Fruit fly (Drosophila melanogaster): ENCODE results near the gene PIG-F.

Gene PIG-F

DNA sequence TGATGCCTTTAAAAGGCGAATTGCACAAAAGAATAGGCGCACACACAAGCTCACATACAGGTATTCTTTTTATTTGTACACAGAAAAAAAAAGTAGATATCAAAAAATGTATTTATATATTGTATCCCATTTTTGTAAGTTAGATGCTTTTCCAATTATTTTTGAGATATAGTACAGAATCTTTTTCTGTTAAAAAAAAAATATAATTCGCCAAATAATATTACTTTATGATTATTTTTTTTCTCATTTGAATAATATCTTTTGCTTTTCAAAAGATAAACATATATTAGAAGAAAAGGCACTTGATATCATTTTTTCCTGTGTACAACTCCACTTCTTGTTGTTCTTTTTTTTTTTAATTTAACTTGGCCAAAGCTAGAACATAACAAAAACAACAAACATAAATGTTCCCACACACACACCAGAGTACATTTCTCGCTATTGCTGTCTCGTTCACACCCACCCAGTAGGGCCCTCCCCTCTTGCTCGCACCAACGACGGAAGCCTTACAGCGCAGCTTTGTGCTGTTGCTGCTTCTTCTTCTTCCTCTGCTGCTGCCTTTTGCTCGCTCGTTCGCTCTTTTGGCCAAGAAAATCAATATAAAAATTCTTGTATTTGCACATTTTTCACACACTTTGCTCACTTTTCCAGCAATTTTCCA lies 22.7 kb downstream of the PIG-F start (continued):
- TF ChIP-seq inv (GFP tag; IDR thresholded peaks at IDR 0.05; ENCODE audit: partially characterized antibody) (no peak), NFAT (GFP tag; IDR thresholded peaks at IDR 0.05) (0 out of 2 replicates have a peak, but pooled peaks have one; percentile 48), CG4328 (GFP tag; optimal IDR thresholded peaks at IDR 0.05) (no peak), CG3726 (GFP tag; IDR thresholded peaks at IDR 0.05) (no peak), ems (GFP tag; optimal IDR thresholded peaks at IDR 0.05) (no peak), D (optimal IDR thresholded peaks at IDR 0.05) (no peak), D (GFP tag; optimal IDR thresholded peaks at IDR 0.05) (peak; percentile 64), CG4854 (GFP tag; optimal IDR thresholded peaks at IDR 0.05) (no peak), CG13123 (GFP tag; optimal IDR thresholded peaks at IDR 0.05) (peak; percentile 18), CG10543 (GFP tag; optimal IDR thresholded peaks at IDR 0.05) (peak; percentile 48), HLH4C (GFP tag; IDR thresholded peaks at IDR 0.05; ENCODE audit: partially characterized antibody) (no peak), CG8924 (tag; optimal IDR thresholded peaks at IDR 0.05) (peak; percentile 60), CG18476 (GFP tag; optimal IDR thresholded peaks at IDR 0.05) (peak; percentile 35), Dfd (GFP tag; optimal IDR thresholded peaks at IDR 0.05) (no peak), CG10366 (GFP tag; IDR thresholded peaks at IDR 0.05) (no peak), CG9932 (GFP tag; IDR thresholded peaks at IDR 0.05) (peak; percentile 79), gsb-n (tag; optimal IDR thresholded peaks at IDR 0.05) (peak; percentile 83), CG32772 (GFP tag; IDR thresholded peaks at IDR 0.05) (peak; percentile 73), CG18599 (GFP tag; optimal IDR thresholded peaks at IDR 0.05) (peak; percentile 84), Fer1 (GFP tag; optimal IDR thresholded peaks at IDR 0.05) (peak; percentile 57), wek (GFP tag; optimal IDR thresholded peaks at IDR 0.05) (no peak), CG12219 (GFP tag; optimal IDR thresholded peaks at IDR 0.05) (no peak), Scr (GFP tag; IDR thresholded peaks at IDR 0.05; ENCODE audit: partially characterized antibody) (no peak), Aef1 (GFP tag; IDR thresholded peaks at IDR 0.05) (peak; percentile 74), CG4424 (GFP tag; optimal IDR thresholded peaks at IDR 0.05) (peak; percentile 79), Hr78 (GFP tag; optimal IDR thresholded peaks at IDR 0.05) (peak in 1 of 2 experiments; percentile 5), hb (GFP tag; IDR thresholded peaks at IDR 0.05; ENCODE audit: partially characterized antibody) (no peak), bsh (GFP tag; optimal IDR thresholded peaks at IDR 0.05) (peak in 1 of 2 experiments; percentile 80), caup (GFP tag; optimal IDR thresholded peaks at IDR 0.05; ENCODE audit: severe bottlenecking) (peak; percentile 36), psq (GFP tag; optimal IDR thresholded peaks at IDR 0.05) (peak; percentile 85), CG8765 (GFP tag; IDR thresholded peaks at IDR 0.05) (no peak), CG1792 (GFP tag; optimal IDR thresholded peaks at IDR 0.05) (no peak), dan (GFP tag; IDR thresholded peaks at IDR 0.05) (no peak), CG7839 (tag; optimal IDR thresholded peaks at IDR 0.05) (peak; percentile 91), Sox100B (GFP tag; optimal IDR thresholded peaks at IDR 0.05) (peak; percentile 83), jigr1 (GFP tag; IDR thresholded peaks at IDR 0.05) (no peak), pita (GFP tag; optimal IDR thresholded peaks at IDR 0.05) (no peak), ttk (GFP tag; IDR thresholded peaks at IDR 0.05) (peak; percentile 62; the same call in 1 of the 2 replicates), zen2 (GFP tag; IDR thresholded peaks at IDR 0.05; ENCODE audit: partially characterized antibody) (no peak), Side (GFP tag; optimal IDR thresholded peaks at IDR 0.05) (no peak), MBD-R2 (GFP tag; IDR thresholded peaks at IDR 0.05) (peak; percentile 26; the same call in 1 of the 2 replicates), Dip3 (GFP tag; optimal IDR thresholded peaks at IDR 0.05) (no peak), emc (GFP tag; optimal IDR thresholded peaks at IDR 0.05) (no peak), trh (GFP tag; optimal IDR thresholded peaks at IDR 0.05) (no peak), MESR4 (GFP tag; optimal IDR thresholded peaks at IDR 0.05) (no peak), Adf1 (GFP tag; IDR thresholded peaks at IDR 0.05) (peak; percentile 74), CG10274 (GFP tag; optimal IDR thresholded peaks at IDR 0.05) (no peak), pho (GFP tag; optimal IDR thresholded peaks at IDR 0.05) (no peak), CG11398 (GFP tag; optimal IDR thresholded peaks at IDR 0.05) (no peak), insv (GFP tag; optimal IDR thresholded peaks at IDR 0.05) (no peak)

Measured in whole organism, embryonic.